Worm (Caenorhabditis elegans): ENCODE results near the gene R13H4.2.

ce11 chrV:11817263-11817726 lies 18.9 kb upstream of the R13H4.2 start:
- no peak for TF ChIP-seq tbx-2 (tag; optimal IDR thresholded peaks at IDR 0.05)
- TF ChIP-seq nhr-23 (tag; optimal IDR thresholded peaks at IDR 0.05), result no peak
- no peak for TF ChIP-seq fos-1 (tag; optimal IDR thresholded peaks at IDR 0.05)
- no peak for TF ChIP-seq nhr-76 (tag; optimal IDR thresholded peaks at IDR 0.05)
- TF ChIP-seq aly-2 (tag; optimal IDR thresholded peaks at IDR 0.05), result no peak
- no peak for TF ChIP-seq elt-3 (tag; optimal IDR thresholded peaks at IDR 0.05)
- TF ChIP-seq snpc-4 (tag; optimal IDR thresholded peaks at IDR 0.05), result no peak
- no peak for TF ChIP-seq ceh-9 (tag; optimal IDR thresholded peaks at IDR 0.05)
- TF ChIP-seq skn-1 (tag; optimal IDR thresholded peaks at IDR 0.05), result no peak
- TF ChIP-seq ama-1 (optimal IDR thresholded peaks at IDR 0.05), result no peak
- TF ChIP-seq elt-1 (tag; optimal IDR thresholded peaks at IDR 0.05), result no peak
- no peak for TF ChIP-seq fkh-10 (GFP tag; optimal IDR thresholded peaks at IDR 0.05)
- no peak for TF ChIP-seq nfya-1 (tag; optimal IDR thresholded peaks at IDR 0.05; ENCODE audit: insufficient read depth)
